Worm (Caenorhabditis elegans) whole organism, L2 larva: Measurements from ENCODE around the gene unc-41.
A peak's percentile ranks its signal among the peaks of the same experiment; 100 is the strongest.
"Not testable (repeated sequence)": the region's sequence is repeated elsewhere in the genome, so short reads cannot be mapped to it uniquely, and the experiment has no call there.

Experiments
- C34F6.9 ChIP-seq: fragments of 150-350 bp; optimal IDR thresholded peaks from 2 replicates; lab custom pipeline; 2014; ENCODE audit warnings: missing biosample characterization, missing genetic modification characterization
- F13H6.1 ChIP-seq: sonication (generic microtip); optimal IDR thresholded peaks from 2 replicates; lab custom pipeline; 2016; ENCODE audit warnings: missing genetic modification characterization, missing compliant biosample characterization
- R02D3.7 ChIP-seq: fragments of 150-350 bp; optimal IDR thresholded peaks from 2 replicates; lab custom pipeline; 2014; ENCODE audit warnings: missing biosample characterization, missing genetic modification characterization
- Y55F3AM.14 ChIP-seq: fragments of 200-800 bp; sonication (Bioruptor generic); optimal IDR thresholded peaks from 2 replicates; lab custom pipeline; 2018; ENCODE audit warnings: mild to moderate bottlenecking, missing genetic modification characterization, missing compliant biosample characterization
- ZK546.5 ChIP-seq: sonication (generic microtip); optimal IDR thresholded peaks from 2 replicates; lab custom pipeline; 2017; ENCODE audit warnings: missing biosample characterization, missing genetic modification characterization
- alr-1 ChIP-seq: fragments of 150-350 bp; optimal IDR thresholded peaks from 2 replicates; lab custom pipeline; 2014; ENCODE audit warnings: missing biosample characterization, missing genetic modification characterization
- aly-2 ChIP-seq: fragments of 150-350 bp; optimal IDR thresholded peaks from 2 replicates; lab custom pipeline; 2014; ENCODE audit warnings: missing biosample characterization, missing genetic modification characterization
- ama-1 ChIP-seq: fragments of 150-350 bp; optimal IDR thresholded peaks from 2 replicates; lab custom pipeline; 2018; ENCODE audit warnings: inconsistent platforms
- blmp-1 ChIP-seq: sonication (generic microtip); optimal IDR thresholded peaks from 2 replicates; lab custom pipeline; 2017; ENCODE audit warnings: missing genetic modification characterization, mild to moderate bottlenecking, missing compliant biosample characterization, antibody characterized with exemption, moderate library complexity; ENCODE audit not compliant: insufficient read depth
- ceh-16 ChIP-seq: fragments of 150-350 bp; optimal IDR thresholded peaks from 2 replicates; lab custom pipeline; 2014; ENCODE audit warnings: missing biosample characterization, missing genetic modification characterization
- ceh-82 ChIP-seq: fragments of 150-350 bp; optimal IDR thresholded peaks from 2 replicates; lab custom pipeline; 2014; ENCODE audit warnings: missing biosample characterization, missing genetic modification characterization
- crh-2 ChIP-seq: sonication (generic microtip); optimal IDR thresholded peaks from 2 replicates; lab custom pipeline; 2017; ENCODE audit warnings: missing biosample characterization, missing genetic modification characterization
- dmd-4 ChIP-seq: sonication (generic microtip); optimal IDR thresholded peaks from 2 replicates; lab custom pipeline; 2017; ENCODE audit warnings: missing biosample characterization, missing genetic modification characterization
- egl-27 ChIP-seq: sonication (generic microtip); optimal IDR thresholded peaks from 3 replicates; lab custom pipeline; 2017; ENCODE audit warnings: missing biosample characterization, missing genetic modification reagents, missing genetic modification characterization
- elt-1 ChIP-seq: fragments of 150-350 bp; optimal IDR thresholded peaks from 2 replicates; lab custom pipeline; 2014; ENCODE audit warnings: missing biosample characterization, missing genetic modification characterization
- elt-3 ChIP-seq: sonication (generic microtip); optimal IDR thresholded peaks from 2 replicates; lab custom pipeline; 2017; ENCODE audit warnings: missing biosample characterization, missing genetic modification characterization
- fos-1 ChIP-seq: fragments of 150-350 bp; optimal IDR thresholded peaks from 2 replicates; lab custom pipeline; 2014; ENCODE audit warnings: missing biosample characterization, missing genetic modification characterization
- gmeb-1 ChIP-seq: fragments of 150-350 bp; optimal IDR thresholded peaks from 2 replicates; lab custom pipeline; 2014; ENCODE audit warnings: missing biosample characterization, missing genetic modification characterization
- lin-11 ChIP-seq: fragments of 150-350 bp; sonication (generic microtip); optimal IDR thresholded peaks from 2 replicates; lab custom pipeline; 2014; ENCODE audit warnings: missing biosample characterization, missing genetic modification characterization, inconsistent platforms, mixed read lengths
- lin-13 ChIP-seq: fragments of 150-350 bp; optimal IDR thresholded peaks from 2 replicates; lab custom pipeline; 2014; ENCODE audit warnings: missing biosample characterization, missing genetic modification reagents, missing genetic modification characterization
- lin-39 ChIP-seq: fragments of 150-350 bp; optimal IDR thresholded peaks from 2 replicates; lab custom pipeline; 2014; ENCODE audit warnings: missing biosample characterization, missing genetic modification reagents, missing genetic modification characterization
- lsy-2 ChIP-seq, 2 experiments: fragments of 150-350 bp in 1 of 2; sonication (generic microtip) in 1 of 2; optimal IDR thresholded peaks; 2 replicates each; lab custom pipeline; 2014 to 2017; ENCODE audit warnings: missing biosample characterization in 2 of 2, missing genetic modification characterization in 2 of 2
- mab-5 ChIP-seq: fragments of 150-350 bp; optimal IDR thresholded peaks from 2 replicates; lab custom pipeline; 2014; ENCODE audit warnings: missing biosample characterization, missing genetic modification characterization
- mbf-1 ChIP-seq: sonication (generic microtip); optimal IDR thresholded peaks from 2 replicates; lab custom pipeline; 2017; ENCODE audit warnings: missing biosample characterization, missing genetic modification characterization
- mdl-1 ChIP-seq, 2 experiments: fragments of 150-350 bp in 1 of 2; sonication (generic microtip) in 1 of 2; optimal IDR thresholded peaks; 2 replicates each; lab custom pipeline; 2017; ENCODE audit warnings: missing biosample characterization in 2 of 2, missing genetic modification characterization in 2 of 2
- nhr-10 ChIP-seq: sonication (generic microtip); optimal IDR thresholded peaks from 2 replicates; lab custom pipeline; 2017; ENCODE audit warnings: missing biosample characterization, missing genetic modification characterization
- nhr-11 ChIP-seq: fragments of 150-350 bp; optimal IDR thresholded peaks from 2 replicates; lab custom pipeline; 2014; ENCODE audit warnings: missing biosample characterization, missing genetic modification characterization
- nhr-12 ChIP-seq: fragments of 150-350 bp; optimal IDR thresholded peaks from 2 replicates; lab custom pipeline; 2014; ENCODE audit warnings: missing biosample characterization, missing genetic modification characterization
- nhr-129 ChIP-seq: fragments of 150-350 bp; optimal IDR thresholded peaks from 2 replicates; lab custom pipeline; 2014; ENCODE audit warnings: missing biosample characterization, missing genetic modification characterization
- nhr-21 ChIP-seq: fragments of 150-350 bp; optimal IDR thresholded peaks from 2 replicates; lab custom pipeline; 2014; ENCODE audit warnings: missing biosample characterization, missing genetic modification characterization
- nhr-23 ChIP-seq: fragments of 150-350 bp; optimal IDR thresholded peaks from 2 replicates; lab custom pipeline; 2014; ENCODE audit warnings: missing biosample characterization, missing genetic modification reagents, missing genetic modification characterization
- nhr-237 ChIP-seq: fragments of 150-350 bp; optimal IDR thresholded peaks from 2 replicates; lab custom pipeline; 2014; ENCODE audit warnings: missing biosample characterization, missing genetic modification characterization
- nhr-25 ChIP-seq: fragments of 150-350 bp; sonication (generic microtip); optimal IDR thresholded peaks from 3 replicates; lab custom pipeline; 2014; ENCODE audit warnings: missing biosample characterization, missing genetic modification characterization
- nhr-6 ChIP-seq: fragments of 150-350 bp; optimal IDR thresholded peaks from 2 replicates; lab custom pipeline; 2014; ENCODE audit warnings: missing biosample characterization, missing genetic modification characterization
- nhr-77 ChIP-seq: fragments of 150-350 bp; optimal IDR thresholded peaks from 2 replicates; lab custom pipeline; 2014; ENCODE audit warnings: missing biosample characterization, missing genetic modification characterization
- sem-4 ChIP-seq: fragments of 150-350 bp; optimal IDR thresholded peaks from 2 replicates; lab custom pipeline; 2014; ENCODE audit warnings: missing biosample characterization, missing genetic modification reagents, missing genetic modification characterization
- skn-1 ChIP-seq: sonication (generic microtip); optimal IDR thresholded peaks from 2 replicates; lab custom pipeline; 2017; ENCODE audit warnings: missing biosample characterization, missing genetic modification characterization
- sma-3 ChIP-seq: sonication (generic microtip); optimal IDR thresholded peaks from 2 replicates; lab custom pipeline; 2016; ENCODE audit warnings: missing genetic modification reagents, missing genetic modification characterization, missing compliant biosample characterization
- sma-9 ChIP-seq, 2 experiments: fragments of 150-350 bp in 1 of 2; sonication (generic microtip) in 1 of 2; optimal IDR thresholded peaks; 2 replicates each; lab custom pipeline; 2014 to 2016; ENCODE audit warnings: missing genetic modification characterization in 2 of 2, mild to moderate bottlenecking in 1 of 2, missing biosample characterization in 1 of 2, missing compliant biosample characterization in 1 of 2, missing genetic modification reagents in 1 of 2, moderate library complexity in 1 of 2
- snpc-4 ChIP-seq: fragments of 150-350 bp; optimal IDR thresholded peaks from 2 replicates; lab custom pipeline; 2014; ENCODE audit warnings: missing biosample characterization, missing genetic modification characterization
- unc-39 ChIP-seq: fragments of 150-350 bp; optimal IDR thresholded peaks from 2 replicates; lab custom pipeline; 2014; ENCODE audit warnings: missing biosample characterization, missing genetic modification characterization
- unc-55 ChIP-seq: fragments of 150-350 bp; sonication (generic microtip); optimal IDR thresholded peaks from 3 replicates; lab custom pipeline; 2014; ENCODE audit warnings: missing biosample characterization, missing genetic modification reagents, missing genetic modification characterization
- unc-62 ChIP-seq: fragments of 150-350 bp; optimal IDR thresholded peaks from 2 replicates; lab custom pipeline; 2014; ENCODE audit warnings: missing biosample characterization, missing genetic modification reagents, missing genetic modification characterization
- zag-1 ChIP-seq: fragments of 150-350 bp; optimal IDR thresholded peaks from 2 replicates; lab custom pipeline; 2014; ENCODE audit warnings: missing biosample characterization, missing genetic modification characterization
- ztf-1 ChIP-seq: fragments of 200-800 bp; sonication (Bioruptor generic); conservative IDR thresholded peaks from 2 replicates; pipeline ENCODE4 v1.3.6; 2022; ENCODE audit warnings: missing genetic modification characterization, missing compliant biosample characterization
- ztf-11 ChIP-seq: sonication (generic microtip); optimal IDR thresholded peaks from 2 replicates; lab custom pipeline; 2017; ENCODE audit warnings: missing biosample characterization, missing genetic modification characterization
- ztf-4 ChIP-seq: fragments of 150-350 bp; optimal IDR thresholded peaks from 2 replicates; lab custom pipeline; 2014; ENCODE audit warnings: missing biosample characterization, missing genetic modification characterization

The unc-41 gene

ce11 chrV:9980731-9981483 lies 4.9 kb upstream of the unc-41 start, which contains the start of the genes ruvb-1 and tofu-1:
Gene ruvb-1, minus strand, starts transcription at chrV:9980802.
Gene tofu-1, plus strand, starts transcription at chrV:9981147.
- TF ChIP-seq C34F6.9 (tag; lab: Kevin White, UChicago) = peak; percentile 58
- peak; percentile 14 for TF ChIP-seq egl-27
- TF ChIP-seq lin-11 (tag; lab: Kevin White, UChicago) = peak; percentile 56
- TF ChIP-seq sma-9 (GFP tag; optimal IDR thresholded peaks at IDR 0.05; lab: Kevin White, UChicago) = peak; percentile 22
- not testable (repeated sequence) for TF ChIP-seq sma-9 (tag; optimal IDR thresholded peaks at IDR 0.05; lab: Kevin White, UChicago)
- TF ChIP-seq nhr-129 (tag; lab: Kevin White, UChicago) = peak; percentile 22
- peak; percentile 68 for TF ChIP-seq gmeb-1 (tag; lab: Kevin White, UChicago)
- TF ChIP-seq lsy-2 (tag; optimal IDR thresholded peaks at IDR 0.05; lab: Kevin White, UChicago) = peak in 1 of 2 experiments; percentile 62
- peak; percentile 40 for TF ChIP-seq sem-4 (tag; lab: Kevin White, UChicago)
- TF ChIP-seq crh-2 (tag; lab: Kevin White, UChicago) = peak; percentile 65
- peak; percentile 41 for TF ChIP-seq nhr-21 (tag; lab: Kevin White, UChicago)
- peak; percentile 58 for TF ChIP-seq unc-55 (GFP tag; lab: Kevin White, UChicago)
- TF ChIP-seq blmp-1 (tag; lab: Kevin White, UChicago) = peak; percentile 5
- TF ChIP-seq fos-1 (tag; lab: Kevin White, UChicago) = peak; percentile 26
- peak; percentile 80 for TF ChIP-seq lin-13 (GFP tag; lab: Kevin White, UChicago)
- peak; percentile 91 for TF ChIP-seq sma-3 (GFP tag; lab: Kevin White, UChicago)
- TF ChIP-seq F13H6.1 (tag; lab: Kevin White, UChicago) = peak; percentile 85

ce11 chrV:9978425-9978824 lies 2.4 kb upstream of the unc-41 start:
- TF ChIP-seq nhr-11 (tag; lab: Kevin White, UChicago) (no peak), ZK546.5 (no peak), zag-1 (peak; percentile 22), ceh-82 (tag; lab: Kevin White, UChicago) (no peak), nhr-23 (no peak), nhr-77 (tag; lab: Kevin White, UChicago) (no peak), nhr-10 (no peak), aly-2 (tag; lab: Kevin White, UChicago) (no peak), ztf-4 (no peak), elt-1 (no peak), unc-55 (GFP tag; lab: Kevin White, UChicago) (peak; percentile 80), F13H6.1 (tag; lab: Kevin White, UChicago) (no peak), elt-3 (no peak), ama-1 (lab: Kevin White, UChicago) (no peak), unc-62 (no peak), gmeb-1 (tag; lab: Kevin White, UChicago) (no peak), blmp-1 (tag; lab: Kevin White, UChicago) (no peak), snpc-4 (tag; lab: Kevin White, UChicago) (no peak), lin-11 (tag; lab: Kevin White, UChicago) (no peak), lin-39 (tag; lab: Kevin White, UChicago) (no peak), skn-1 (tag; lab: Kevin White, UChicago) (no peak), C34F6.9 (tag; lab: Kevin White, UChicago) (peak; percentile 35), sma-9 (GFP tag; optimal IDR thresholded peaks at IDR 0.05; lab: Kevin White, UChicago) (peak; percentile 22), sma-9 (tag; optimal IDR thresholded peaks at IDR 0.05; lab: Kevin White, UChicago) (no peak), dmd-4 (no peak), ztf-11 (tag; lab: Kevin White, UChicago) (no peak), nhr-25 (tag; lab: Kevin White, UChicago) (no peak), nhr-129 (tag; lab: Kevin White, UChicago) (peak; percentile 33), mdl-1 (tag; optimal IDR thresholded peaks at IDR 0.05; lab: Kevin White, UChicago) (peak in 1 of 2 experiments; percentile 15), nhr-237 (no peak), nhr-12 (tag; lab: Kevin White, UChicago) (no peak), mab-5 (tag; lab: Kevin White, UChicago) (no peak), mbf-1 (tag; lab: Kevin White, UChicago) (no peak), lin-13 (GFP tag; lab: Kevin White, UChicago) (no peak), sma-3 (GFP tag; lab: Kevin White, UChicago) (no peak), R02D3.7 (tag; lab: Kevin White, UChicago) (no peak), lsy-2 (tag; optimal IDR thresholded peaks at IDR 0.05; lab: Kevin White, UChicago) (peak in 1 of 2 experiments; percentile 36), ztf-1 (no peak), unc-39 (tag; lab: Kevin White, UChicago) (no peak), ceh-16 (tag; lab: Kevin White, UChicago) (no peak), Y55F3AM.14 (GFP tag; lab: Kevin White, UChicago) (no peak), fos-1 (tag; lab: Kevin White, UChicago) (no peak), nhr-6 (no peak), nhr-21 (tag; lab: Kevin White, UChicago) (no peak), crh-2 (tag; lab: Kevin White, UChicago) (peak; percentile 17), egl-27 (no peak), alr-1 (tag; lab: Kevin White, UChicago) (no peak), sem-4 (tag; lab: Kevin White, UChicago) (no peak)
